Fruit fly (Drosophila melanogaster): ENCODE data around the gene Gr93c.
A peak's percentile ranks its signal among the peaks of the same experiment; 100 is the strongest.

The Gr93c gene

dm6 chr3R:21836201-21836504 lies 8.9 kb downstream of the Gr93c start:
- TF ChIP-seq CG9437 (GFP tag; optimal IDR thresholded peaks at IDR 0.05) (no peak), Six4 (GFP tag; optimal IDR thresholded peaks at IDR 0.05) (no peak), dm (GFP tag; optimal IDR thresholded peaks at IDR 0.05) (no peak), Pdp1 (GFP tag; optimal IDR thresholded peaks at IDR 0.05) (peak in 1 of 2 experiments; percentile 75), Jarid2 (GFP tag; optimal IDR thresholded peaks at IDR 0.05) (no peak), CG9609 (GFP tag; optimal IDR thresholded peaks at IDR 0.05) (no peak), maf-S (GFP tag; optimal IDR thresholded peaks at IDR 0.05) (no peak), CG17568 (GFP tag; optimal IDR thresholded peaks at IDR 0.05) (no peak), Fer2 (tag; optimal IDR thresholded peaks at IDR 0.05) (no peak), CG11695 (GFP tag; IDR thresholded peaks at IDR 0.05) (no peak), usp (GFP tag; optimal IDR thresholded peaks at IDR 0.05) (no peak), grn (GFP tag; optimal IDR thresholded peaks at IDR 0.05) (no peak), gcm (GFP tag; optimal IDR thresholded peaks at IDR 0.05) (no peak), crp (GFP tag; optimal IDR thresholded peaks at IDR 0.05) (no peak), CG18619 (GFP tag; optimal IDR thresholded peaks at IDR 0.05) (peak; percentile 6), CG9817 (tag; optimal IDR thresholded peaks at IDR 0.05) (no peak), CG14667 (GFP tag; IDR thresholded peaks at IDR 0.05) (no peak), CG11085 (GFP tag; IDR thresholded peaks at IDR 0.05) (no peak), lbe (GFP tag; optimal IDR thresholded peaks at IDR 0.05) (no peak), twi (tag; optimal IDR thresholded peaks at IDR 0.05) (no peak), Tbp (GFP tag; optimal IDR thresholded peaks at IDR 0.05) (no peak), D19A (tag; optimal IDR thresholded peaks at IDR 0.05) (peak; percentile 83), CG14050 (GFP tag; IDR thresholded peaks at IDR 0.05) (no peak), nom (GFP tag; optimal IDR thresholded peaks at IDR 0.05) (no peak), Ptx1 (GFP tag; IDR thresholded peaks at IDR 0.05) (no peak), pb (GFP tag; optimal IDR thresholded peaks at IDR 0.05) (no peak), br (optimal IDR thresholded peaks at IDR 0.05) (no peak), Chrac-16 (GFP tag; optimal IDR thresholded peaks at IDR 0.05) (no peak), CG6654 (GFP tag; optimal IDR thresholded peaks at IDR 0.05) (no peak), CG6791 (GFP tag; IDR thresholded peaks at IDR 0.05; ENCODE audit: partially characterized antibody) (no peak), stc (GFP tag; IDR thresholded peaks at IDR 0.05) (no peak), Hr51 (GFP tag; optimal IDR thresholded peaks at IDR 0.05) (peak in 1 of 2 experiments; percentile 49), cato (GFP tag; optimal IDR thresholded peaks at IDR 0.05; ENCODE audit: borderline replicate concordance) (no peak), Rfx (GFP tag; IDR thresholded peaks at IDR 0.05) (peak; percentile 29; the same call in 1 of the 2 replicates), tup (GFP tag; optimal IDR thresholded peaks at IDR 0.05) (no peak), Scr (GFP tag; IDR thresholded peaks at IDR 0.05; ENCODE audit: partially characterized antibody) (no peak), CG13296 (GFP tag; optimal IDR thresholded peaks at IDR 0.05) (no peak), CG31224 (GFP tag; IDR thresholded peaks at IDR 0.05) (no peak), Camta (GFP tag; optimal IDR thresholded peaks at IDR 0.05) (no peak), CG18262 (tag; optimal IDR thresholded peaks at IDR 0.05) (peak; percentile 1), pita (GFP tag; optimal IDR thresholded peaks at IDR 0.05) (no peak), CG13894 (tag; optimal IDR thresholded peaks at IDR 0.05) (no peak), Sry-β (GFP tag; optimal IDR thresholded peaks at IDR 0.05) (no peak), CG15011 (GFP tag; optimal IDR thresholded peaks at IDR 0.05) (no peak), salm (tag; optimal IDR thresholded peaks at IDR 0.05) (no peak), Mes4 (GFP tag; optimal IDR thresholded peaks at IDR 0.05) (no peak), chif (GFP tag; optimal IDR thresholded peaks at IDR 0.05) (no peak), CG7839 (tag; optimal IDR thresholded peaks at IDR 0.05) (peak; percentile 2), Neu2 (GFP tag; optimal IDR thresholded peaks at IDR 0.05; ENCODE audit: borderline replicate concordance) (no peak), E2f2 (GFP tag; IDR thresholded peaks at IDR 0.05) (no peak), HmgD (GFP tag; optimal IDR thresholded peaks at IDR 0.05) (no peak), ap (GFP tag; IDR thresholded peaks at IDR 0.05) (no peak)

All from whole organism, embryonic.